Fruit fly (Drosophila melanogaster): Measurements from ENCODE around the gene Cyp9f3.

DNA sequence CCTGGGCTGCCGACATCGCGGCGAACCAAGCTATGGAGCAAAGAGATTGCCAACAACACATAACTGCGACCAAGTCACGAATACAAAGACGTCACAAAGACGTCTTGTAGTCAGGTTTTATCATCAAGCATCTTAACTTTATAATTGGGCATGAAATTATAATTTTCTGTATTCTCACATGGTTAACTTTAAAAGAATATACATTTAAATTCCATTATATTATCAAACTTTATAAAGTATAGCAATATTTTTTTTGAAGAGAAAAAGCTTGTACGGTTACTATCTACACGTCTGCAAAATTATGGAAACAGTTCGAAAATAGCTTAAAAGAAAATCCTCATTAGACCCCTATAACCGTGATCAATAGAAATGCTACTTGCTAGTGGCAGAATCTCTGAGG lies 46.7 kb downstream of the Cyp9f3 start, which contains the start of gene CG10041:
- TF ChIP-seq Abd-B (GFP tag; optimal IDR thresholded peaks at IDR 0.05): no peak
- no peak for TF ChIP-seq C15 (GFP tag; IDR thresholded peaks at IDR 0.05)
- TF ChIP-seq CG8478 (optimal IDR thresholded peaks at IDR 0.05): no peak
- TF ChIP-seq lola (GFP tag; optimal IDR thresholded peaks at IDR 0.05): no peak
- no peak for TF ChIP-seq dmrt11E (tag; optimal IDR thresholded peaks at IDR 0.05)
- no peak for TF ChIP-seq CG12769 (tag; optimal IDR thresholded peaks at IDR 0.05)
- TF ChIP-seq cad (GFP tag; optimal IDR thresholded peaks at IDR 0.05): no peak
- TF ChIP-seq knrl (GFP tag; IDR thresholded peaks at IDR 0.05; ENCODE audit: partially characterized antibody): no peak
- TF ChIP-seq ttk (GFP tag; IDR thresholded peaks at IDR 0.05): no peak
- no peak for TF ChIP-seq bcd (GFP tag; optimal IDR thresholded peaks at IDR 0.05)
- TF ChIP-seq CG13296 (GFP tag; optimal IDR thresholded peaks at IDR 0.05): no peak

Data from whole organism, embryonic.